Worm (Caenorhabditis elegans) whole organism, young adult: ENCODE results near the gene K09B3.1.

ENCODE experiments used
- F10E7.11 ChIP-seq: sonication (generic microtip); optimal IDR thresholded peaks from 2 replicates; lab custom pipeline; 2017; ENCODE audit warnings: mild to moderate bottlenecking, missing genetic modification characterization, moderate library complexity, missing compliant biosample characterization
- F57A8.1 ChIP-seq: fragments of 200-800 bp; sonication (Bioruptor generic); optimal IDR thresholded peaks from 2 replicates; lab custom pipeline; 2018; ENCODE audit warnings: mild to moderate bottlenecking, missing genetic modification characterization, moderate library complexity, missing compliant biosample characterization
- Y67H2A.10 ChIP-seq: fragments of 200-800 bp; sonication (Bioruptor generic); conservative IDR thresholded peaks from 2 replicates; pipeline ENCODE4 v1.3.6; 2022; ENCODE audit warnings: missing genetic modification reagents, missing genetic modification characterization, missing compliant biosample characterization
- hrde-1 ChIP-seq: sonication (generic microtip); optimal IDR thresholded peaks from 2 replicates; lab custom pipeline; 2016; ENCODE audit warnings: missing genetic modification characterization, mild to moderate bottlenecking, missing compliant biosample characterization, moderate library complexity, missing genotype, missing genetic modification reagents, borderline replicate concordance
- lsy-27 ChIP-seq: sonication (generic microtip); optimal IDR thresholded peaks from 2 replicates; lab custom pipeline; 2017; ENCODE audit warnings: missing genetic modification characterization, mild to moderate bottlenecking, missing compliant biosample characterization, antibody characterized with exemption, missing genotype, borderline replicate concordance; ENCODE audit not compliant: insufficient read depth
- snpc-3.4 ChIP-seq: sonication (generic microtip); optimal IDR thresholded peaks from 2 replicates; lab custom pipeline; 2017; ENCODE audit warnings: missing genetic modification characterization, mild to moderate bottlenecking, missing compliant biosample characterization, antibody characterized with exemption, moderate library complexity, missing genotype, missing genetic modification reagents
- snpc-4 ChIP-seq, 5 experiments: fragments of 150-350 bp in 1 of 5; sonication (generic microtip) in 4 of 5; optimal IDR thresholded peaks; 2 replicates each; lab custom pipeline; 2014 to 2018; ENCODE audit warnings: missing genetic modification characterization in 5 of 5, missing biosample characterization in 3 of 5, antibody characterized with exemption in 2 of 5, mild to moderate bottlenecking in 2 of 5, missing compliant biosample characterization in 2 of 5, missing genotype in 2 of 5, moderate library complexity in 2 of 5, missing genetic modification reagents in 1 of 5

- TF ChIP-seq snpc-4 (GFP tag; optimal IDR thresholded peaks at IDR 0.05; lab: Kevin White, UChicago) (no peak), snpc-4 (tag; optimal IDR thresholded peaks at IDR 0.05; lab: Kevin White, UChicago) (no peak), Y67H2A.10 (no peak), hrde-1 (tag; lab: Kevin White, UChicago) (no peak), snpc-3.4 (tag; lab: Kevin White, UChicago) (no peak), lsy-27 (tag; lab: Kevin White, UChicago) (no peak), F57A8.1 (GFP tag; lab: Kevin White, UChicago) (no peak), F10E7.11 (no peak)
These were observed 38.6 kb upstream of the K09B3.1 start, which contains the start of gene best-20 for ce11 chrIV:3755921-3756320.
